Worm (Caenorhabditis elegans) whole organism, midembryonic: ENCODE results near the gene F26F2.3.

Experiments used
- T22C8.4 ChIP-seq: fragments of 200-800 bp; sonication (Bioruptor generic); IDR thresholded peaks from 2 replicates; pipeline ENCODE4 v1.3.6; 2022; ENCODE audit warnings: missing genetic modification characterization, missing compliant biosample characterization
- flt-1 ChIP-seq: fragments of 200-800 bp; sonication (Bioruptor generic); IDR thresholded peaks from 2 replicates; pipeline ENCODE4 v1.3.6; 2022; ENCODE audit warnings: missing genetic modification characterization, missing compliant biosample characterization
- klf-2 ChIP-seq: fragments of 200-800 bp; sonication (Bioruptor generic); conservative IDR thresholded peaks from 2 replicates; pipeline ENCODE4 v1.3.6; 2022; ENCODE audit warnings: missing genetic modification reagents, missing genetic modification characterization, missing compliant biosample characterization
- med-1 ChIP-seq: sonication (generic microtip); optimal IDR thresholded peaks from 2 replicates; lab custom pipeline; 2017; ENCODE audit warnings: missing genetic modification characterization, mild to moderate bottlenecking, missing compliant biosample characterization, antibody characterized with exemption, missing genetic modification reagents; ENCODE audit not compliant: insufficient read depth
- ref-1 ChIP-seq: fragments of 200-800 bp; sonication (Bioruptor generic); conservative IDR thresholded peaks from 2 replicates; pipeline ENCODE4 v1.3.6; 2022; ENCODE audit warnings: missing genetic modification reagents, missing genetic modification characterization, missing compliant biosample characterization

ce11 chrV:20534072-20534471 lies 32.3 kb downstream of the F26F2.3 start, which contains the start of gene famh-161:
- no peak for TF ChIP-seq med-1 (GFP tag; lab: Kevin White, UChicago)
- no peak for TF ChIP-seq flt-1 (GFP tag; lab: Robert Waterston, UW)
- TF ChIP-seq T22C8.4 (GFP tag; lab: Robert Waterston, UW): no peak
- no peak for TF ChIP-seq ref-1
- TF ChIP-seq klf-2: no peak
